Worm (Caenorhabditis elegans) whole organism, young adult: ENCODE data around the gene Y75B8A.18.

Experiments
- B0019.2 ChIP-seq: fragments of 200-800 bp; sonication (Bioruptor generic); conservative IDR thresholded peaks from 2 replicates; pipeline ENCODE4 v1.3.6; 2022; ENCODE audit warnings: missing genetic modification reagents, missing genetic modification characterization, missing compliant biosample characterization
- F23B12.7 ChIP-seq: sonication (generic microtip); optimal IDR thresholded peaks from 2 replicates; lab custom pipeline; 2017; ENCODE audit warnings: missing genetic modification characterization, mild to moderate bottlenecking, missing compliant biosample characterization, antibody characterized with exemption, moderate library complexity; ENCODE audit not compliant: insufficient read depth
- F37B4.10 ChIP-seq: fragments of 200-800 bp; sonication (Bioruptor generic); IDR thresholded peaks from 2 replicates; pipeline ENCODE4 v1.3.6; 2022; ENCODE audit warnings: missing genetic modification characterization, missing compliant biosample characterization
- F52B5.7 ChIP-seq: sonication (generic microtip); optimal IDR thresholded peaks from 2 replicates; lab custom pipeline; 2016; ENCODE audit warnings: mild to moderate bottlenecking, missing genetic modification characterization, missing compliant biosample characterization
- F55B11.4 ChIP-seq: sonication (generic microtip); optimal IDR thresholded peaks from 2 replicates; lab custom pipeline; 2016; ENCODE audit warnings: missing compliant biosample characterization, missing genetic modification characterization, borderline replicate concordance; ENCODE audit not compliant: insufficient read depth
- K11D2.4 ChIP-seq: fragments of 200-800 bp; sonication (Bioruptor generic); IDR thresholded peaks from 2 replicates; pipeline ENCODE4 v1.3.6; 2022; ENCODE audit warnings: missing genetic modification reagents, missing genetic modification characterization, missing compliant biosample characterization
- K12H6.12 ChIP-seq: fragments of 200-800 bp; sonication (Bioruptor generic); optimal IDR thresholded peaks from 2 replicates; lab custom pipeline; 2018; ENCODE audit warnings: mild to moderate bottlenecking, missing genetic modification characterization, missing compliant biosample characterization
- T07F8.4 ChIP-seq: sonication (generic microtip); optimal IDR thresholded peaks from 2 replicates; lab custom pipeline; 2016; ENCODE audit warnings: mild to moderate bottlenecking, missing genetic modification characterization, moderate library complexity, missing compliant biosample characterization
- Y53G8AR.9 ChIP-seq: fragments of 200-800 bp; sonication (Bioruptor generic); conservative IDR thresholded peaks from 2 replicates; pipeline ENCODE4 v1.3.6; 2022; ENCODE audit warnings: missing genetic modification reagents, missing genetic modification characterization, missing compliant biosample characterization
- Y67H2A.10 ChIP-seq: fragments of 200-800 bp; sonication (Bioruptor generic); conservative IDR thresholded peaks from 2 replicates; pipeline ENCODE4 v1.3.6; 2022; ENCODE audit warnings: missing genetic modification reagents, missing genetic modification characterization, missing compliant biosample characterization
- Y79H2A.3 ChIP-seq: fragments of 200-800 bp; sonication (Bioruptor generic); conservative IDR thresholded peaks from 2 replicates; pipeline ENCODE4 v1.3.6; 2022; ENCODE audit warnings: missing genetic modification reagents, missing genetic modification characterization, missing compliant biosample characterization
- aptf-2 ChIP-seq: fragments of 200-800 bp; sonication (Bioruptor generic); conservative IDR thresholded peaks from 2 replicates; pipeline ENCODE4 v1.3.6; 2022; ENCODE audit warnings: missing genetic modification reagents, missing genetic modification characterization, missing compliant biosample characterization
- aptf-3 ChIP-seq: fragments of 200-800 bp; sonication (Bioruptor generic); IDR thresholded peaks from 2 replicates; pipeline ENCODE4 v1.3.6; 2022; ENCODE audit warnings: missing genetic modification characterization, missing compliant biosample characterization
- attf-3 ChIP-seq: fragments of 200-800 bp; sonication (Bioruptor generic); conservative IDR thresholded peaks from 2 replicates; pipeline ENCODE4 v1.3.6; 2022; ENCODE audit warnings: missing genetic modification reagents, missing genetic modification characterization, missing compliant biosample characterization
- attf-6 ChIP-seq: fragments of 200-800 bp; sonication (Bioruptor generic); IDR thresholded peaks from 2 replicates; pipeline ENCODE4 v1.3.6; 2022; ENCODE audit warnings: missing genetic modification reagents, missing genetic modification characterization, missing compliant biosample characterization
- bed-1 ChIP-seq: fragments of 200-800 bp; sonication (Bioruptor generic); IDR thresholded peaks from 2 replicates; pipeline ENCODE4 v1.3.6; 2022; ENCODE audit warnings: missing genetic modification reagents, missing genetic modification characterization, missing compliant biosample characterization
- bed-2 ChIP-seq: fragments of 200-800 bp; sonication (Bioruptor generic); IDR thresholded peaks from 2 replicates; pipeline ENCODE4 v1.3.6; 2022; ENCODE audit warnings: missing genetic modification reagents, missing genetic modification characterization, missing compliant biosample characterization
- cebp-2 ChIP-seq: fragments of 200-800 bp; sonication (Bioruptor generic); IDR thresholded peaks from 2 replicates; pipeline ENCODE4 v1.3.6; 2022; ENCODE audit warnings: missing genetic modification characterization, missing compliant biosample characterization
- ceh-27 ChIP-seq: fragments of 200-800 bp; sonication (Bioruptor generic); optimal IDR thresholded peaks from 2 replicates; lab custom pipeline; 2018; ENCODE audit warnings: mild to moderate bottlenecking, missing genetic modification characterization, moderate library complexity, missing compliant biosample characterization
- ceh-40 ChIP-seq: fragments of 200-800 bp; sonication (Bioruptor generic); IDR thresholded peaks from 2 replicates; pipeline ENCODE4 v1.3.6; 2022; ENCODE audit warnings: missing genetic modification characterization, missing compliant biosample characterization
- chd-7 ChIP-seq: sonication (generic microtip); optimal IDR thresholded peaks from 2 replicates; lab custom pipeline; 2016; ENCODE audit warnings: mild to moderate bottlenecking, missing genetic modification characterization, moderate library complexity, missing compliant biosample characterization
- die-1 ChIP-seq: sonication (generic microtip); optimal IDR thresholded peaks from 2 replicates; lab custom pipeline; 2016; ENCODE audit warnings: missing genotype, mild to moderate bottlenecking, missing genetic modification characterization, missing compliant biosample characterization
- dpff-1 ChIP-seq: sonication (generic microtip); optimal IDR thresholded peaks from 2 replicates; lab custom pipeline; 2017; ENCODE audit warnings: mild to moderate bottlenecking, missing genetic modification characterization, missing compliant biosample characterization
- efl-1 ChIP-seq: fragments of 150-350 bp; optimal IDR thresholded peaks from 2 replicates; lab custom pipeline; 2014; ENCODE audit warnings: missing biosample characterization, missing genetic modification reagents, missing genetic modification characterization
- ets-4 ChIP-seq: fragments of 200-800 bp; sonication (Bioruptor generic); optimal IDR thresholded peaks from 2 replicates; lab custom pipeline; 2018; ENCODE audit warnings: mild to moderate bottlenecking, missing genetic modification characterization, missing compliant biosample characterization
- fkh-3 ChIP-seq: sonication (generic microtip); optimal IDR thresholded peaks from 2 replicates; lab custom pipeline; 2016; ENCODE audit warnings: mild to moderate bottlenecking, missing genetic modification characterization, missing compliant biosample characterization
- hlh-26 ChIP-seq: fragments of 200-800 bp; sonication (Bioruptor generic); conservative IDR thresholded peaks from 2 replicates; pipeline ENCODE4 v1.3.6; 2022; ENCODE audit warnings: missing genetic modification reagents, missing genetic modification characterization, missing compliant biosample characterization
- hmg-20 ChIP-seq: fragments of 200-800 bp; sonication (Bioruptor generic); IDR thresholded peaks from 2 replicates; pipeline ENCODE4 v1.3.6; 2022; ENCODE audit warnings: missing genetic modification reagents, missing genetic modification characterization, missing compliant biosample characterization
- lin-35 ChIP-seq, 3 experiments: fragments of 150-350 bp in 2 of 3; sonication (generic microtip) in 1 of 3; optimal IDR thresholded peaks; 2 replicates each; lab custom pipeline; 2014 to 2018; ENCODE audit warnings: missing biosample characterization in 3 of 3, missing genetic modification characterization in 3 of 3, missing genetic modification reagents in 3 of 3
- lin-40 ChIP-seq: sonication (generic microtip); optimal IDR thresholded peaks from 2 replicates; lab custom pipeline; 2016; ENCODE audit warnings: missing genetic modification characterization, mild to moderate bottlenecking, missing compliant biosample characterization, missing genotype, missing genetic modification reagents
- lin-54 ChIP-seq: fragments of 200-800 bp; sonication (Bioruptor generic); optimal IDR thresholded peaks from 2 replicates; lab custom pipeline; 2018; ENCODE audit warnings: mild to moderate bottlenecking, missing genetic modification characterization, missing compliant biosample characterization
- lsl-1 ChIP-seq: fragments of 200-800 bp; sonication (Bioruptor generic); optimal IDR thresholded peaks from 2 replicates; lab custom pipeline; 2018; ENCODE audit warnings: mild to moderate bottlenecking, missing genetic modification characterization, moderate library complexity, missing compliant biosample characterization
- madf-10 ChIP-seq: sonication (generic microtip); optimal IDR thresholded peaks from 2 replicates; lab custom pipeline; 2016; ENCODE audit warnings: mild to moderate bottlenecking, missing genetic modification characterization, missing compliant biosample characterization
- mel-28 ChIP-seq: sonication (generic microtip); optimal IDR thresholded peaks from 2 replicates; lab custom pipeline; 2016; ENCODE audit warnings: borderline replicate concordance, mild to moderate bottlenecking, missing genetic modification characterization, missing compliant biosample characterization
- mes-4 ChIP-seq: sonication (generic microtip); optimal IDR thresholded peaks from 2 replicates; lab custom pipeline; 2016; ENCODE audit warnings: missing genotype, missing genetic modification characterization, missing compliant biosample characterization
- mxl-1 ChIP-seq: sonication (generic microtip); optimal IDR thresholded peaks from 2 replicates; lab custom pipeline; 2016; ENCODE audit warnings: missing genetic modification characterization, missing compliant biosample characterization
- nhr-120 ChIP-seq: fragments of 200-800 bp; sonication (Bioruptor generic); IDR thresholded peaks from 2 replicates; pipeline ENCODE4 v1.3.6; 2022; ENCODE audit warnings: missing genetic modification characterization, missing compliant biosample characterization
- nhr-179 ChIP-seq: sonication (generic microtip); optimal IDR thresholded peaks from 2 replicates; lab custom pipeline; 2016; ENCODE audit warnings: mild to moderate bottlenecking, missing genetic modification characterization, missing compliant biosample characterization
- pbrm-1 ChIP-seq: fragments of 200-800 bp; sonication (Bioruptor generic); IDR thresholded peaks from 2 replicates; pipeline ENCODE4 v1.3.6; 2022; ENCODE audit warnings: missing genetic modification reagents, missing genetic modification characterization, missing compliant biosample characterization
- pha-4 ChIP-seq: fragments of 150-350 bp; sonication (generic microtip); optimal IDR thresholded peaks from 2 replicates; lab custom pipeline; 2014; ENCODE audit warnings: missing biosample characterization, missing genetic modification reagents, missing genetic modification characterization
- snpc-3.4 ChIP-seq: sonication (generic microtip); optimal IDR thresholded peaks from 2 replicates; lab custom pipeline; 2017; ENCODE audit warnings: missing genetic modification characterization, mild to moderate bottlenecking, missing compliant biosample characterization, antibody characterized with exemption, moderate library complexity, missing genotype, missing genetic modification reagents
- somi-1 ChIP-seq: fragments of 200-800 bp; sonication (Bioruptor generic); optimal IDR thresholded peaks from 2 replicates; lab custom pipeline; 2018; ENCODE audit warnings: mild to moderate bottlenecking, missing genetic modification characterization, missing compliant biosample characterization
- unc-130 ChIP-seq: sonication (generic microtip); optimal IDR thresholded peaks from 2 replicates; lab custom pipeline; 2016; ENCODE audit warnings: missing genetic modification reagents, missing genetic modification characterization, missing compliant biosample characterization
- unc-62 ChIP-seq: fragments of 150-350 bp; optimal IDR thresholded peaks from 2 replicates; lab custom pipeline; 2014; ENCODE audit warnings: missing biosample characterization, missing genetic modification reagents, missing genetic modification characterization
- ztf-18 ChIP-seq: sonication (generic microtip); optimal IDR thresholded peaks from 2 replicates; lab custom pipeline; 2016; ENCODE audit warnings: missing genotype, mild to moderate bottlenecking, missing genetic modification characterization, missing compliant biosample characterization
- ztf-26 ChIP-seq: sonication (generic microtip); optimal IDR thresholded peaks from 2 replicates; lab custom pipeline; 2017; ENCODE audit warnings: missing genetic modification characterization, missing compliant biosample characterization
- ztf-3 ChIP-seq: fragments of 200-800 bp; sonication (Bioruptor generic); optimal IDR thresholded peaks from 2 replicates; lab custom pipeline; 2018; ENCODE audit warnings: mild to moderate bottlenecking, missing genetic modification characterization, missing compliant biosample characterization
- ztf-6 ChIP-seq: fragments of 200-800 bp; sonication (Bioruptor generic); IDR thresholded peaks from 2 replicates; pipeline ENCODE4 v1.3.6; 2022; ENCODE audit warnings: missing genetic modification reagents, missing genetic modification characterization, missing compliant biosample characterization

Y75B8A.18 gene

DNA sequence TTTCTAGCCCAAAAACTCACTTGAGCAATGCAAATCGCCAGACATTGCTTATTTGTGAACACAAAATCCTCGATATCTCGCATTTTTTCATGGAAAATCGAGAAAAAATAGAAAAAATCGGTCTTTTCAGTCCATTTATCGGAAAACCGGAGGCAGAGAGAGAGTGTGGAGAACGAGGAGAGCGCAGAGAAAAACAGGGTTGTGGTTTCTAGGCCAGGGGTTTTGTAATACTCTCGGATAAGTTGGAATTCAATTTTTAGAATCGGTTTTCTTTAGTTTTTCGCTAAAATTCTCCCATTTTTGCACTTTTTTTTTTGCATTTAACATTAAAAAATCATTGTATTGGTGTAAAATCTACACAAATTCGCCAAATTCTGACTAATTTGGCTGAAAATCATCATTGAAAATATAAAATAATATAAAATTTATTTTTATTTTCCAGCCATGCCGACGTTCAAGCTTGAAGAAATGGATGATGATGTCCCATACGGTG lies 47.6 kb upstream of the Y75B8A.18 start, which contains the start of the genes Y75B8A.24 and Y75B8A.25 (continued):
- TF ChIP-seq T07F8.4 (tag; lab: Kevin White, UChicago), result no peak
- TF ChIP-seq dpff-1 (tag; lab: Kevin White, UChicago), result no peak
- TF ChIP-seq chd-7 (tag; lab: Kevin White, UChicago), result no peak
- peak; percentile 44 for TF ChIP-seq madf-10 (tag; lab: Kevin White, UChicago)
- TF ChIP-seq mel-28 (tag; lab: Kevin White, UChicago), result no peak
- no peak for TF ChIP-seq aptf-2
- TF ChIP-seq mes-4 (tag; lab: Kevin White, UChicago), result no peak
- TF ChIP-seq F37B4.10 (GFP tag; lab: Robert Waterston, UW), result no peak
- TF ChIP-seq lin-35 (GFP tag; optimal IDR thresholded peaks at IDR 0.05; lab: Kevin White, UChicago), result peak in 1 of 3 experiments; percentile 79
- no peak for TF ChIP-seq nhr-120 (GFP tag; lab: Robert Waterston, UW)
- TF ChIP-seq ztf-6 (GFP tag; lab: Robert Waterston, UW), result no peak
- no peak for TF ChIP-seq ztf-18 (tag; lab: Kevin White, UChicago)
- TF ChIP-seq lin-54 (GFP tag; lab: Kevin White, UChicago), result peak; percentile 69
- no peak for TF ChIP-seq Y79H2A.3
- no peak for TF ChIP-seq ztf-26 (tag; lab: Kevin White, UChicago)
- TF ChIP-seq B0019.2 (GFP tag; lab: Robert Waterston, UW), result no peak
- TF ChIP-seq nhr-179, result no peak
- TF ChIP-seq K12H6.12, result no peak
- 0 out of 2 replicates have a peak, but pooled peaks have one; percentile 37 for TF ChIP-seq Y53G8AR.9 (GFP tag; lab: Robert Waterston, UW)
- no peak for TF ChIP-seq F55B11.4
- TF ChIP-seq lsl-1 (GFP tag; lab: Kevin White, UChicago), result peak; percentile 39
- no peak for TF ChIP-seq hlh-26 (GFP tag; lab: Robert Waterston, UW)
- no peak for TF ChIP-seq die-1 (tag; lab: Kevin White, UChicago)
- TF ChIP-seq attf-6, result no peak
- no peak for TF ChIP-seq pha-4 (tag; lab: Kevin White, UChicago)
- TF ChIP-seq K11D2.4 (GFP tag; lab: Robert Waterston, UW), result peak; percentile 64; the same call in 1 of the 2 replicates
- no peak for TF ChIP-seq Y67H2A.10
- no peak for TF ChIP-seq F52B5.7
- peak; percentile 26 for TF ChIP-seq snpc-3.4 (tag; lab: Kevin White, UChicago)
- TF ChIP-seq somi-1 (GFP tag; lab: Kevin White, UChicago), result no peak
- TF ChIP-seq cebp-2 (GFP tag; lab: Robert Waterston, UW), result no peak
- TF ChIP-seq hmg-20, result 0 out of 2 replicates have a peak, but pooled peaks have one; percentile 28
- no peak for TF ChIP-seq fkh-3 (tag; lab: Kevin White, UChicago)
- no peak for TF ChIP-seq bed-2
- TF ChIP-seq pbrm-1, result peak; percentile 71; the same call in 1 of the 2 replicates
- TF ChIP-seq ztf-3 (GFP tag; lab: Kevin White, UChicago), result no peak
- TF ChIP-seq aptf-3, result no peak
- TF ChIP-seq ceh-40, result no peak
- no peak for TF ChIP-seq lin-40 (tag; lab: Kevin White, UChicago)
- TF ChIP-seq mxl-1 (tag; lab: Kevin White, UChicago), result no peak
- peak; percentile 22; the same call in 1 of the 2 replicates for TF ChIP-seq attf-3 (GFP tag; lab: Robert Waterston, UW)
- no peak for TF ChIP-seq ets-4 (GFP tag; lab: Kevin White, UChicago)
- peak; percentile 66 for TF ChIP-seq unc-130
- peak; percentile 38 for TF ChIP-seq ceh-27
- TF ChIP-seq unc-62 (GFP tag; lab: Kevin White, UChicago), result no peak
- TF ChIP-seq efl-1 (GFP tag; lab: Kevin White, UChicago), result peak; percentile 9
- TF ChIP-seq bed-1 (GFP tag; lab: Robert Waterston, UW), result no peak
- no peak for TF ChIP-seq F23B12.7
